Fruit fly (Drosophila melanogaster): ENCODE data around the gene ND-13B.

- TF ChIP-seq EcR (GFP tag; optimal IDR thresholded peaks at IDR 0.05) (no peak), pan (optimal IDR thresholded peaks at IDR 0.05) (no peak)
These were observed 3.0 kb downstream of the ND-13B start, which contains the start of gene CG11811 for dm6 chr3L:10690904-10691408.
